Worm (Caenorhabditis elegans) whole organism, L1 larva: ENCODE data around the gene lips-10.

ENCODE experiments used
- aly-2 ChIP-seq: fragments of 150-350 bp; optimal IDR thresholded peaks from 2 replicates; lab custom pipeline; 2014; ENCODE audit warnings: missing biosample characterization, missing genetic modification characterization
- blmp-1 ChIP-seq: fragments of 150-350 bp; optimal IDR thresholded peaks from 2 replicates; lab custom pipeline; 2014; ENCODE audit warnings: missing biosample characterization, missing genetic modification characterization
- ceh-90 ChIP-seq: sonication (generic microtip); optimal IDR thresholded peaks from 2 replicates; lab custom pipeline; 2016; ENCODE audit warnings: missing genetic modification characterization, missing compliant biosample characterization
- lin-13 ChIP-seq: fragments of 150-350 bp; optimal IDR thresholded peaks from 2 replicates; lab custom pipeline; 2014; ENCODE audit warnings: missing biosample characterization, missing genetic modification reagents, missing genetic modification characterization
- lin-15B ChIP-seq: fragments of 150-350 bp; sonication (generic microtip); optimal IDR thresholded peaks from 3 replicates; lab custom pipeline; 2014; ENCODE audit warnings: missing biosample characterization, missing genetic modification characterization
- lin-39 ChIP-seq: fragments of 150-350 bp; optimal IDR thresholded peaks from 2 replicates; lab custom pipeline; 2014; ENCODE audit warnings: missing biosample characterization, missing genetic modification reagents, missing genetic modification characterization
- nhr-237 ChIP-seq: fragments of 150-350 bp; optimal IDR thresholded peaks from 2 replicates; lab custom pipeline; 2014; ENCODE audit warnings: missing biosample characterization, missing genetic modification characterization
- swsn-7 ChIP-seq: sonication (generic microtip); optimal IDR thresholded peaks from 2 replicates; lab custom pipeline; 2016; ENCODE audit warnings: missing genetic modification characterization, missing compliant biosample characterization

DNA sequence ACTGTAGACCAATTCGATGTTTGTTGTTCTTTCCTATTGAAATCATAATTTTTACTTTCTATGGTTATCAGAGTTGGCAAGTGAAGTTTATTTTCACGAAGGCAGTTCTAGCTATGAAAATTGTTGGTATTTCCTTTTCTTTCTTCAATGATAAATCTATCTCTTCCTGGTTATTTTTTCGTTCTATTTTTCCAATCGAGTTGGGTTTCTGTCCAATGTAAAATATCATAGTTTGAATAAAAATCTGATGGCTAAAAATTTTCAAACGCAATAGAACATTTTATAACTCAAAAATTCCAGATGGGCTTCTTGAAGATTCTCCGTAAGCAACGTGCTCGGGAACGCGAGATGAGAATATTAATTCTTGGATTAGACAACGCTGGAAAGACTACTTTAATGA, 5.0 kb downstream of the lips-10 start, which contains the start of gene evl-20:
- TF ChIP-seq ceh-90 (tag; lab: Kevin White, UChicago), result no peak
- TF ChIP-seq swsn-7 (tag; lab: Kevin White, UChicago), result no peak
- TF ChIP-seq lin-13 (GFP tag; lab: Kevin White, UChicago), result no peak
- TF ChIP-seq nhr-237 (tag; lab: Kevin White, UChicago), result no peak
- TF ChIP-seq lin-39 (tag; lab: Kevin White, UChicago), result no peak
- TF ChIP-seq blmp-1 (tag; lab: Kevin White, UChicago), result no peak
- TF ChIP-seq aly-2, result no peak
- no peak for TF ChIP-seq lin-15B (tag; lab: Kevin White, UChicago)
